Fruit fly (Drosophila melanogaster) whole organism, pupa: ENCODE results near the gene CG46281.

Experiments
- CG10348 ChIP-seq: fragments of 200-800 bp; sonication (Bioruptor generic); IDR thresholded peaks from 2 replicates; pipeline ENCODE4 v1.3.6; 2022; ENCODE audit warnings: missing biosample characterization, missing genetic modification characterization
- CG13204 ChIP-seq: fragments of 200-800 bp; sonication (Bioruptor generic); optimal IDR thresholded peaks from 2 replicates; lab custom pipeline; 2018; ENCODE audit warnings: missing biosample characterization, mild to moderate bottlenecking, missing genetic modification characterization, moderate library complexity
- CG14655 ChIP-seq: fragments of 200-800 bp; sonication (Bioruptor generic); optimal IDR thresholded peaks from 3 replicates; lab custom pipeline; 2017; ENCODE audit warnings: mild to moderate bottlenecking, missing biosample characterization, missing genetic modification reagents, missing genetic modification characterization
- CG32121 ChIP-seq: fragments of 200-800 bp; sonication (Bioruptor generic); IDR thresholded peaks from 2 replicates; pipeline ENCODE4 v1.3.6; 2022; ENCODE audit warnings: missing biosample characterization, missing genetic modification characterization
- CG8159 ChIP-seq: fragments of 200-800 bp; sonication (Bioruptor generic); optimal IDR thresholded peaks from 3 replicates; lab custom pipeline; 2018; ENCODE audit warnings: missing biosample characterization, mild to moderate bottlenecking, missing genetic modification characterization, moderate library complexity
- CG8301 ChIP-seq: fragments of 200-800 bp; sonication (Bioruptor generic); optimal IDR thresholded peaks from 2 replicates; lab custom pipeline; 2018; ENCODE audit warnings: missing biosample characterization, mild to moderate bottlenecking, missing genetic modification characterization
- EcR ChIP-seq: fragments of 200-800 bp; sonication (Bioruptor generic); optimal IDR thresholded peaks from 3 replicates; lab custom pipeline; 2019; ENCODE audit warnings: missing biosample characterization, missing genetic modification characterization, mild to moderate bottlenecking, moderate library complexity, missing genetic modification reagents
- Pif1B ChIP-seq: fragments of 200-800 bp; sonication (Bioruptor generic); optimal IDR thresholded peaks from 3 replicates; lab custom pipeline; 2016; ENCODE audit warnings: missing biosample characterization, missing genetic modification characterization
- gl ChIP-seq: fragments of 200-800 bp; sonication (Bioruptor generic); optimal IDR thresholded peaks from 2 replicates; lab custom pipeline; 2018; ENCODE audit warnings: missing biosample characterization, mild to moderate bottlenecking, missing genetic modification characterization
- rn ChIP-seq: fragments of 200-800 bp; sonication (Bioruptor generic); IDR thresholded peaks from 2 replicates; pipeline ENCODE4 v1.3.6; 2022; ENCODE audit warnings: missing biosample characterization, missing genetic modification characterization

DNA sequence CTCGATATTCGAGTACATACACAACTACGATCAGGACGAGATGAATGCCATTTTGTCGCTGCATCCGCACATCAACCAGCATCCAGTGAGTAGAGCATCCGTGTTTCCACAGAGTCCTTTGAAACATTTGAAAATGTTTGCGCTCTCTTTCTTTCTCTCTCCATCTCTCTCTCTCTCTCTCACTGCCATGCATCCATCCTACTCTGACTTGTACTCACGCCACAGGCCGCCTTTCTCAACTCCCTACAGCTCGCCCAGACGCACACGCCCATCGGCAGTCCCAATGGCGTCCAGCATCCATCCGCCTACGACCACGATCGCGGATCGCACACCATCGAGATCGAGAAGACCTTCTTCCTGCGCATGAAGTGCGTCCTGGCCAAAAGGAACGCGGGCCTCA is 44.5 kb upstream of the CG46281 start:
- TF ChIP-seq Pif1B (GFP tag; lab: Kevin White, UChicago) (no peak), CG13204 (GFP tag; lab: Kevin White, UChicago) (no peak), CG10348 (GFP tag; lab: Robert Waterston, UW) (no peak), EcR (GFP tag; lab: Kevin White, UChicago) (no peak), CG8159 (tag; lab: Kevin White, UChicago) (no peak), CG14655 (GFP tag; lab: Kevin White, UChicago) (no peak), gl (no peak), CG8301 (tag; lab: Kevin White, UChicago) (no peak), CG32121 (GFP tag; lab: Robert Waterston, UW) (no peak), rn (GFP tag; lab: Robert Waterston, UW) (no peak)
